Fruit fly (Drosophila melanogaster): ENCODE data around the gene CG14313.

CG14313 gene

DNA sequence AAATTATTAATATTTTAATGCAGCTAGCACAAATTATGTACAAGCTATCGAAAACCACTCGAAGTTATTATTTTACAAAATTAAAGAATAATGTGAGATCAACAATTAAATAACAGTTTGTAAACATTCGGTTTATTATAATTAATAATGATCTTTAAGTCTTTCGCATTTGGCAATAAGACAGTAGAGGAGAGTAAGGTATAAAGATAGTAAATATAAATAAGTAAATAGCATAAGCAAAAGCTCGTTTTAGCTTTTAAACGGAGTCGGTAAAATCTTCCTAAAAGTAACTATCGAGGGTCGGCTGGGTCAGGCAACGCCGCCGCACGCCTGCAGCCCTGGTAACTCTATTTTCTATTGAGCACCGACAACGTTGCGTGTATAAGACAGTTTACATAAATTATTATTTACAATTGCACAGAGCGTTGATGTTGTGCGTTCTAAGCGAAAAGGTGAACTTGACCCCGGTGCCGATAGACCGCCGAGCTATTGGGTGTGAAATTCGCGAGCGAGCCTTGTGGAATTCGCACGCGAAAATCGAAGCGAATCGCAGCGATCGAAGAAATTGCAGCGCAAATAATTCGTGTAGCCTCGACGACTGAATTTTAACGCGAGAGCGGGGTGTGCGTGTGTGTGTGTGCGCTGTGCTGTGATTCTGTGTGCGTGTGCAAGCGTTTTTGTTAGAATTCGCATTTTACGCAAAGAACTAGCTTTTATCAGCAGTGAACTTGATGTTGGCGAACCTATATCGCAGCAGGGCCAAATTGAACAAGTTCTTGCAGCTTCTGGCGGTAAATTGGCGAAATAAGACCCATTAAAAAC lies 24.1 kb downstream of the CG14313 start, which contains the start of gene wrd (continued):
- peak; percentile 62 for TF ChIP-seq CG13287 (GFP tag; IDR thresholded peaks at IDR 0.05; ENCODE audit: partially characterized antibody)
- no peak for TF ChIP-seq fd64A (GFP tag; optimal IDR thresholded peaks at IDR 0.05)
- no peak for TF ChIP-seq kah (GFP tag; optimal IDR thresholded peaks at IDR 0.05)
- no peak for TF ChIP-seq CG7372 (GFP tag; IDR thresholded peaks at IDR 0.05)
- TF ChIP-seq Neu2 (GFP tag; optimal IDR thresholded peaks at IDR 0.05; ENCODE audit: borderline replicate concordance): no peak
- 0 out of 2 replicates have a peak, but pooled peaks have one; percentile 22 for TF ChIP-seq unc-4 (GFP tag; IDR thresholded peaks at IDR 0.05; ENCODE audit: partially characterized antibody)
- no peak for TF ChIP-seq CG10462 (GFP tag; optimal IDR thresholded peaks at IDR 0.05)
- TF ChIP-seq sisA (GFP tag; IDR thresholded peaks at IDR 0.05): 0 out of 2 replicates have a peak, but pooled peaks have one; percentile 9
- no peak for TF ChIP-seq wdn (GFP tag; IDR thresholded peaks at IDR 0.05)
- no peak for TF ChIP-seq CG1529 (GFP tag; optimal IDR thresholded peaks at IDR 0.05)
- peak; percentile 6 for TF ChIP-seq bab2 (GFP tag; optimal IDR thresholded peaks at IDR 0.05)
- TF ChIP-seq CG10267 (tag; optimal IDR thresholded peaks at IDR 0.05): peak; percentile 3
- TF ChIP-seq sens (GFP tag): peak; percentile 71
- no peak for TF ChIP-seq nerfin-2 (GFP tag; IDR thresholded peaks at IDR 0.05; ENCODE audit: partially characterized antibody)
- TF ChIP-seq HmgD (GFP tag; optimal IDR thresholded peaks at IDR 0.05): no peak
- TF ChIP-seq Hey (tag; optimal IDR thresholded peaks at IDR 0.05): no peak
- TF ChIP-seq CG18011 (GFP tag; optimal IDR thresholded peaks at IDR 0.05): no peak
- no peak for TF ChIP-seq Ada2b (GFP tag; IDR thresholded peaks at IDR 0.05)
- no peak for TF ChIP-seq cato (GFP tag; optimal IDR thresholded peaks at IDR 0.05; ENCODE audit: borderline replicate concordance)
- TF ChIP-seq Hmx (GFP tag; optimal IDR thresholded peaks at IDR 0.05): no peak
- TF ChIP-seq tna (GFP tag; IDR thresholded peaks at IDR 0.05; ENCODE audit: partially characterized antibody): no peak
- TF ChIP-seq PHDP (tag; optimal IDR thresholded peaks at IDR 0.05): no peak
- peak; percentile 28 for TF ChIP-seq Hr3 (GFP tag; optimal IDR thresholded peaks at IDR 0.05)
- TF ChIP-seq CG7357 (GFP tag; IDR thresholded peaks at IDR 0.05): no peak
- no peak for TF ChIP-seq CG14965 (GFP tag; optimal IDR thresholded peaks at IDR 0.05; ENCODE audit: borderline replicate concordance)
- TF ChIP-seq Meics (GFP tag; optimal IDR thresholded peaks at IDR 0.05): peak; percentile 43
- TF ChIP-seq dmrt99B (tag; optimal IDR thresholded peaks at IDR 0.05): peak; percentile 25
- no peak for TF ChIP-seq CG13123 (GFP tag; optimal IDR thresholded peaks at IDR 0.05)
- TF ChIP-seq cas (GFP tag; IDR thresholded peaks at IDR 0.05): no peak
- TF ChIP-seq CG11504 (tag; optimal IDR thresholded peaks at IDR 0.05): peak; percentile 49
- TF ChIP-seq MBD-R2 (GFP tag; IDR thresholded peaks at IDR 0.05): no peak
- TF ChIP-seq Bgb (GFP tag; IDR thresholded peaks at IDR 0.05; ENCODE audit: partially characterized antibody): peak; percentile 49
- TF ChIP-seq stwl (tag; optimal IDR thresholded peaks at IDR 0.05): peak; percentile 15
- TF ChIP-seq CG10979 (tag; optimal IDR thresholded peaks at IDR 0.05): no peak
- peak; percentile 6 for TF ChIP-seq Dek (tag; optimal IDR thresholded peaks at IDR 0.05)
- TF ChIP-seq CG8290 (GFP tag; optimal IDR thresholded peaks at IDR 0.05): no peak
- TF ChIP-seq CG8290 (tag; optimal IDR thresholded peaks at IDR 0.05): peak in 1 of 2 experiments; percentile 28
- no peak for TF ChIP-seq CG14860 (GFP tag; IDR thresholded peaks at IDR 0.05; ENCODE audit: partially characterized antibody)
- peak; percentile 82; the same call in 3 of the 4 replicates for TF ChIP-seq chinmo (GFP tag; IDR thresholded peaks at IDR 0.05; ENCODE audit: partially characterized antibody)
- TF ChIP-seq Scr (GFP tag; IDR thresholded peaks at IDR 0.05; ENCODE audit: partially characterized antibody): no peak; the same call in 1 of the 2 replicates
- TF ChIP-seq gem (tag; optimal IDR thresholded peaks at IDR 0.05): peak; percentile 48
- peak; percentile 30 for TF ChIP-seq sd (tag; optimal IDR thresholded peaks at IDR 0.05)
- peak; percentile 17 for TF ChIP-seq CG12104 (GFP tag; optimal IDR thresholded peaks at IDR 0.05)
- TF ChIP-seq CG13894 (tag; optimal IDR thresholded peaks at IDR 0.05): no peak
- TF ChIP-seq CG4617 (GFP tag; optimal IDR thresholded peaks at IDR 0.05; ENCODE audit: borderline replicate concordance): peak; percentile 12
- no peak for TF ChIP-seq Vsx1 (GFP tag; optimal IDR thresholded peaks at IDR 0.05)
- no peak for TF ChIP-seq CG4328 (GFP tag; optimal IDR thresholded peaks at IDR 0.05)
- TF ChIP-seq nerfin-1 (tag; optimal IDR thresholded peaks at IDR 0.05): peak; percentile 39
